Worm (Caenorhabditis elegans) whole organism, late embryonic: Measurements from ENCODE around the gene cap-1.

Experiments
- C08G9.2 ChIP-seq: sonication (generic microtip); optimal IDR thresholded peaks from 2 replicates; lab custom pipeline; 2016; ENCODE audit warnings: mild to moderate bottlenecking, missing genetic modification characterization, moderate library complexity, missing compliant biosample characterization
- K02D7.2 ChIP-seq: sonication (generic microtip); optimal IDR thresholded peaks from 2 replicates; lab custom pipeline; 2017; ENCODE audit warnings: mild to moderate bottlenecking, missing genetic modification characterization, missing compliant biosample characterization
- K09A11.1 ChIP-seq: sonication (generic microtip); optimal IDR thresholded peaks from 2 replicates; lab custom pipeline; 2017; ENCODE audit warnings: antibody characterized with exemption, mild to moderate bottlenecking, missing genetic modification characterization, missing compliant biosample characterization; ENCODE audit not compliant: insufficient read depth
- T23F11.4 ChIP-seq: fragments of 200-800 bp; sonication (Bioruptor generic); optimal IDR thresholded peaks from 2 replicates; lab custom pipeline; 2018; ENCODE audit warnings: mild to moderate bottlenecking, missing genetic modification characterization, missing compliant biosample characterization
- Y22D7AL.16 ChIP-seq: sonication (generic microtip); optimal IDR thresholded peaks from 2 replicates; lab custom pipeline; 2016; ENCODE audit warnings: missing genetic modification characterization, missing compliant biosample characterization
- ceh-22 ChIP-seq: sonication (generic microtip); optimal IDR thresholded peaks from 2 replicates; lab custom pipeline; 2017; ENCODE audit warnings: missing biosample characterization, missing genetic modification characterization
- ceh-30 ChIP-seq: fragments of 150-350 bp; optimal IDR thresholded peaks from 2 replicates; lab custom pipeline; 2014; ENCODE audit warnings: missing biosample characterization, missing genetic modification characterization
- ceh-31 ChIP-seq: sonication (generic microtip); optimal IDR thresholded peaks from 2 replicates; lab custom pipeline; 2016; ENCODE audit warnings: missing genetic modification characterization, missing compliant biosample characterization
- ceh-34 ChIP-seq: sonication (generic microtip); optimal IDR thresholded peaks from 2 replicates; lab custom pipeline; 2016; ENCODE audit warnings: mild to moderate bottlenecking, missing genetic modification characterization, missing compliant biosample characterization
- ceh-48 ChIP-seq: sonication (generic microtip); optimal IDR thresholded peaks from 2 replicates; lab custom pipeline; 2016; ENCODE audit warnings: missing genetic modification characterization, inconsistent platforms, missing compliant biosample characterization
- ceh-6 ChIP-seq: fragments of 200-800 bp; sonication (Bioruptor generic); optimal IDR thresholded peaks from 2 replicates; lab custom pipeline; 2018; ENCODE audit warnings: mild to moderate bottlenecking, missing genetic modification characterization, missing compliant biosample characterization
- che-1 ChIP-seq: sonication (generic microtip); optimal IDR thresholded peaks from 2 replicates; lab custom pipeline; 2016; ENCODE audit warnings: mild to moderate bottlenecking, missing genetic modification characterization, missing compliant biosample characterization
- elt-2 ChIP-seq: sonication (generic microtip); optimal IDR thresholded peaks from 2 replicates; lab custom pipeline; 2016; ENCODE audit warnings: missing genetic modification reagents, missing genetic modification characterization, missing compliant biosample characterization
- ets-4 ChIP-seq: sonication (generic microtip); optimal IDR thresholded peaks from 2 replicates; lab custom pipeline; 2016; ENCODE audit warnings: missing genetic modification characterization, missing compliant biosample characterization
- fax-1 ChIP-seq: sonication (generic microtip); optimal IDR thresholded peaks from 2 replicates; lab custom pipeline; 2016; ENCODE audit warnings: missing genotype, missing genetic modification characterization, missing compliant biosample characterization
- fkh-10 ChIP-seq: fragments of 150-350 bp; optimal IDR thresholded peaks from 2 replicates; lab custom pipeline; 2014; ENCODE audit warnings: missing biosample characterization, missing genetic modification reagents, missing genetic modification characterization
- fkh-6 ChIP-seq: sonication (generic microtip); optimal IDR thresholded peaks from 2 replicates; lab custom pipeline; 2016; ENCODE audit warnings: missing genetic modification characterization, missing compliant biosample characterization
- gmeb-2 ChIP-seq: sonication (generic microtip); optimal IDR thresholded peaks from 2 replicates; lab custom pipeline; 2016; ENCODE audit warnings: missing genetic modification characterization, inconsistent platforms, missing compliant biosample characterization
- hlh-6 ChIP-seq: sonication (generic microtip); optimal IDR thresholded peaks from 2 replicates; lab custom pipeline; 2016; ENCODE audit warnings: missing genotype, missing genetic modification characterization, missing compliant biosample characterization
- nhr-232 ChIP-seq: sonication (generic microtip); optimal IDR thresholded peaks from 2 replicates; lab custom pipeline; 2016; ENCODE audit warnings: missing genetic modification characterization, missing compliant biosample characterization
- npax-4 ChIP-seq: sonication (generic microtip); optimal IDR thresholded peaks from 2 replicates; lab custom pipeline; 2016; ENCODE audit warnings: missing genetic modification characterization, missing compliant biosample characterization
- pag-3 ChIP-seq: sonication (generic microtip); optimal IDR thresholded peaks from 2 replicates; lab custom pipeline; 2016; ENCODE audit warnings: missing compliant biosample characterization, missing genetic modification characterization, borderline replicate concordance
- pat-9 ChIP-seq: fragments of 200-800 bp; sonication (Bioruptor generic); optimal IDR thresholded peaks from 2 replicates; lab custom pipeline; 2018; ENCODE audit warnings: mild to moderate bottlenecking, missing genetic modification characterization, moderate library complexity, missing compliant biosample characterization
- pha-4 ChIP-seq: fragments of 150-350 bp; optimal IDR thresholded peaks from 2 replicates; lab custom pipeline; 2018; ENCODE audit warnings: missing biosample characterization, missing genetic modification reagents, missing genetic modification characterization
- pqm-1 ChIP-seq: sonication (generic microtip); optimal IDR thresholded peaks from 2 replicates; lab custom pipeline; 2016; ENCODE audit warnings: missing genetic modification characterization, missing compliant biosample characterization
- ref-2 ChIP-seq: sonication (generic microtip); optimal IDR thresholded peaks from 2 replicates; lab custom pipeline; 2016; ENCODE audit warnings: missing genetic modification characterization, missing compliant biosample characterization
- rnt-1 ChIP-seq: sonication (generic microtip); optimal IDR thresholded peaks from 2 replicates; lab custom pipeline; 2016; ENCODE audit warnings: missing genetic modification characterization, missing compliant biosample characterization
- sdc-2 ChIP-seq: sonication (generic microtip); optimal IDR thresholded peaks from 2 replicates; lab custom pipeline; 2016; ENCODE audit warnings: missing genotype, missing genetic modification characterization, missing compliant biosample characterization
- sox-2 ChIP-seq: fragments of 200-800 bp; sonication (Bioruptor generic); IDR thresholded peaks from 2 replicates; pipeline ENCODE4 v1.3.6; 2022; ENCODE audit warnings: missing genetic modification reagents, missing genetic modification characterization, missing compliant biosample characterization
- sox-4 ChIP-seq: sonication (generic microtip); optimal IDR thresholded peaks from 2 replicates; lab custom pipeline; 2017; ENCODE audit warnings: mild to moderate bottlenecking, missing genetic modification characterization, inconsistent platforms, missing compliant biosample characterization
- syd-9 ChIP-seq: sonication (generic microtip); optimal IDR thresholded peaks from 2 replicates; lab custom pipeline; 2016; ENCODE audit warnings: mild to moderate bottlenecking, missing genetic modification characterization, moderate library complexity, missing compliant biosample characterization
- tbx-7 ChIP-seq: sonication (generic microtip); optimal IDR thresholded peaks from 2 replicates; lab custom pipeline; 2016; ENCODE audit warnings: missing genotype, missing genetic modification characterization, missing compliant biosample characterization
- ttx-3 ChIP-seq: sonication (generic microtip); optimal IDR thresholded peaks from 2 replicates; lab custom pipeline; 2016; ENCODE audit warnings: missing genetic modification reagents, missing genetic modification characterization, missing compliant biosample characterization
- unc-55 ChIP-seq: sonication (generic microtip); optimal IDR thresholded peaks from 2 replicates; lab custom pipeline; 2017; ENCODE audit warnings: missing biosample characterization, missing genetic modification reagents, missing genetic modification characterization
- unc-86 ChIP-seq: sonication (generic microtip); optimal IDR thresholded peaks from 2 replicates; lab custom pipeline; 2016; ENCODE audit warnings: missing genetic modification characterization, missing compliant biosample characterization
- zip-5 ChIP-seq: sonication (generic microtip); optimal IDR thresholded peaks from 2 replicates; lab custom pipeline; 2016; ENCODE audit warnings: missing genetic modification characterization, missing compliant biosample characterization
- ztf-16 ChIP-seq: sonication (generic microtip); optimal IDR thresholded peaks from 2 replicates; lab custom pipeline; 2017; ENCODE audit warnings: missing genetic modification characterization, missing compliant biosample characterization

cap-1 gene

ce11 chrIV:7246553-7246952 is 16.5 kb upstream of the cap-1 start, which contains the start of gene col-114 (continued):
- TF ChIP-seq ceh-34 (tag; lab: Kevin White, UChicago): no peak

- no peak for TF ChIP-seq fax-1 (tag; lab: Kevin White, UChicago)
- TF ChIP-seq C08G9.2 (tag; lab: Kevin White, UChicago): no peak
- no peak for TF ChIP-seq ttx-3 (tag; lab: Kevin White, UChicago)
- TF ChIP-seq pha-4: no peak
- no peak for TF ChIP-seq zip-5
- no peak for TF ChIP-seq K09A11.1 (tag; lab: Kevin White, UChicago)
- no peak for TF ChIP-seq ceh-6 (GFP tag; lab: Kevin White, UChicago)
- TF ChIP-seq syd-9 (tag; lab: Kevin White, UChicago): no peak
- TF ChIP-seq pqm-1: no peak
Measured at ce11 chrIV:7245592-7245991, 15.6 kb upstream of the cap-1 start.

DNA sequence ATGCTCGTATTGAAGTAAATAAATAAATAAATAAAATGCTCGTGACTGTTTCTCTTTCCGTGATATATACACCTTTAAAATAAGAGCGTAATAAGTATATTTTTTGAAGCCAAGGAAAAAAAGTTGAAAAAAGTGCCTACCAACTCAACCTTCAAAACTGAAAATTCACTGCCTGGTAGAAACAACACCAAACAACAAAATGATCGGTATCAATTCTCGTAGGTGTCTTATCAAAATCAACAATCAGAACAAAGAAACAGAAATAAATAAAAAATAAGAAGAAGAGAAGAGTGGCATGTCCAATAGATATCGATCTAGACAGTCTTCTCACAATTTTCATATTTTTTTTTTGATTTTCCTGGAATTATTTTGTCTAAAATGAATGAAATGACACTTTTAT is 13.9 kb upstream of the cap-1 start, which contains the start of gene afmd-1:
afmd-1 (plus strand) TSS at position 316 of the 400 bp plus-strand sequence.
- TF ChIP-seq npax-4 (tag; lab: Kevin White, UChicago) (no peak), fkh-10 (no peak), ceh-6 (GFP tag; lab: Kevin White, UChicago) (no peak), C08G9.2 (tag; lab: Kevin White, UChicago) (no peak), Y22D7AL.16 (tag; lab: Kevin White, UChicago) (no peak), pat-9 (tag; lab: Kevin White, UChicago) (no peak), che-1 (tag; lab: Kevin White, UChicago) (no peak), pag-3 (tag; lab: Kevin White, UChicago) (no peak), ceh-22 (tag; lab: Kevin White, UChicago) (no peak)

DNA sequence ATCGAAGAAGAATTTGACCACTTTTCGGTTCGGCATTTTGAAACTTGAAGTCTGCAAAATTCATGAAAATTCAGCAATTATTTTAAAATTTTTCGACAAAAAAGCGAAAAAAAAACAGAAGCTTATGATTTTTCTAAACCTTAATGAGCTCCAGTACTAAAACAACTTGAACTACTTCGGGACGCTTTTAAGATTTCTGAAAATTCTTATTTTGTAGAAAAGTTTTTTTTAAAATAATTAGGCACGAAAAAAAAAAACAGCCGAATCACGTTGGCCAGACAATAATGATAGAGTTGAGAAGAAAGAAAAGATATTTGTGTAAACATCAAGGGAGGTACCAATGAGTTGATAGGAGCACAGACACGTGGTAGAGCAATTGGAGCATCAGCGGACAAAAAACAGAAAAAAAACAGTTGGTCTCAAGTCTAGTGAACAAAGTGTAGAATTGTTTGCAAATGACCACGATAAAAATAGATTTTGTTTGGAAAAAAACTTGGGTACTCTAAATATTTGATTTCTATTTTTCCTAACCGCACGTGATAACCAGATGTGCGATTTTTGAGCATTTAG is 12.3 kb upstream of the cap-1 start, which contains the start of gene gstk-2:
gstk-2 (minus strand) TSS at position 51 of the 570 bp plus-strand sequence.
- no peak for TF ChIP-seq ceh-31 (tag; lab: Kevin White, UChicago)
- TF ChIP-seq ref-2 (tag; lab: Kevin White, UChicago): no peak
- no peak for TF ChIP-seq unc-55 (GFP tag; lab: Kevin White, UChicago)
- no peak for TF ChIP-seq ceh-48 (tag; lab: Kevin White, UChicago)
- TF ChIP-seq hlh-6 (tag; lab: Kevin White, UChicago): no peak
- no peak for TF ChIP-seq fkh-6
- no peak for TF ChIP-seq unc-86 (tag; lab: Kevin White, UChicago)
- no peak for TF ChIP-seq che-1 (tag; lab: Kevin White, UChicago)
- TF ChIP-seq ceh-22 (tag; lab: Kevin White, UChicago): no peak
- no peak for TF ChIP-seq tbx-7 (tag; lab: Kevin White, UChicago)
- no peak for TF ChIP-seq ztf-16 (tag; lab: Kevin White, UChicago)
- no peak for TF ChIP-seq ets-4

DNA sequence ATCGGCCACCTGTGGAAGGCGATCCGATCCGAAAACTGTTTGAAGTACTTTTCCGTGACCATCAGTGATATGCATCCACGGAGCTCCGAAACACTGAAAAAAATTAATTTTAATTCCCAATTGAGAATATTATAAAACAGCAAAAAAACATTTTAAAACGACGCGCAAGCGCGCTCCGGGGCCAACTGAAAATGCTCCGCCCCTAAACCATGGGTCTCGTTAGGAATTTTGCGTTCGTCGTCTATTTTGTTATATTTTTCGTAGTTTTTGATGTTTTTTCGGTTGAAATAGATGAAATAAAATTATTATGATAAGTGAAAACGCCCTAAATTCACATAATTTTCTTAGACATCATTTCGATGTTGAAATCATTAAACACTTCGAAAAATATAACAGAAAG is 10.5 kb upstream of the cap-1 start:
- TF ChIP-seq zip-5 (no peak), pag-3 (tag; lab: Kevin White, UChicago) (no peak), ceh-31 (tag; lab: Kevin White, UChicago) (no peak), sdc-2 (tag; lab: Kevin White, UChicago) (no peak), ceh-34 (tag; lab: Kevin White, UChicago) (no peak), T23F11.4 (no peak), rnt-1 (tag; lab: Kevin White, UChicago) (no peak), sox-4 (no peak), elt-2 (tag; lab: Kevin White, UChicago) (no peak), nhr-232 (tag; lab: Kevin White, UChicago) (no peak), ceh-30 (tag; lab: Kevin White, UChicago) (no peak), gmeb-2 (tag; lab: Kevin White, UChicago) (no peak), pqm-1 (no peak), sox-2 (GFP tag; lab: Robert Waterston, UW) (no peak), K02D7.2 (tag; lab: Kevin White, UChicago) (no peak)
